Fruit fly (Drosophila melanogaster) whole organism, embryonic: ENCODE data around the gene ClC-c.

Source experiments
- BtbVII ChIP-seq: fragments of 200-800 bp; sonication (Bioruptor generic); optimal IDR thresholded peaks from 3 replicates; lab custom pipeline; 2017; ENCODE audit warnings: missing biosample characterization, mild to moderate bottlenecking, missing genetic modification characterization
- Bteb2 ChIP-seq: fragments of 200-800 bp; sonication (Bioruptor generic); optimal IDR thresholded peaks from 2 replicates; lab custom pipeline; 2016; ENCODE audit warnings: missing biosample characterization, missing genetic modification characterization
- CG10274 ChIP-seq: fragments of 200-800 bp; sonication (Bioruptor generic); optimal IDR thresholded peaks from 3 replicates; lab custom pipeline; 2017; ENCODE audit warnings: missing biosample characterization, mild to moderate bottlenecking, missing genetic modification characterization
- CG12104 ChIP-seq: fragments of 200-800 bp; sonication (Bioruptor generic); optimal IDR thresholded peaks from 3 replicates; lab custom pipeline; 2016; ENCODE audit warnings: missing biosample characterization, missing genetic modification characterization
- CG12219 ChIP-seq: fragments of 200-800 bp; sonication (Bioruptor generic); optimal IDR thresholded peaks from 3 replicates; lab custom pipeline; 2018; ENCODE audit warnings: missing biosample characterization, mild to moderate bottlenecking, missing genetic modification characterization
- CG12659 ChIP-seq: fragments of 200-800 bp; sonication (Bioruptor generic); optimal IDR thresholded peaks from 3 replicates; lab custom pipeline; 2017; ENCODE audit warnings: mild to moderate bottlenecking, missing biosample characterization, missing genetic modification reagents, missing genetic modification characterization
- CG13287 ChIP-seq: fragments of 200-800 bp; sonication (Bioruptor generic); IDR thresholded peaks from 2 replicates; pipeline ENCODE4 v1.3.6; 2022; ENCODE audit warnings: missing biosample characterization, missing genetic modification characterization; ENCODE audit not compliant: partially characterized antibody
- CG13424 ChIP-seq: fragments of 200-800 bp; sonication (Bioruptor generic); optimal IDR thresholded peaks from 2 replicates; lab custom pipeline; 2019; ENCODE audit warnings: missing biosample characterization, mild to moderate bottlenecking, missing genetic modification characterization, moderate library complexity
- CG14014 ChIP-seq: fragments of 200-800 bp; sonication (Bioruptor generic); IDR thresholded peaks from 2 replicates; pipeline ENCODE4 v1.3.6; 2022; ENCODE audit warnings: missing biosample characterization, missing genetic modification characterization
- CG15073 ChIP-seq: fragments of 200-800 bp; sonication (Bioruptor generic); optimal IDR thresholded peaks from 2 replicates; lab custom pipeline; 2016; ENCODE audit warnings: missing biosample characterization, missing genetic modification characterization
- CG1529 ChIP-seq: fragments of 200-800 bp; sonication (Bioruptor generic); optimal IDR thresholded peaks from 3 replicates; lab custom pipeline; 2018; ENCODE audit warnings: missing biosample characterization, missing genetic modification characterization
- CG3726 ChIP-seq: fragments of 200-800 bp; sonication (Bioruptor generic); IDR thresholded peaks from 3 replicates; pipeline ENCODE4, ENCODE4 v1.3.6; 2022; ENCODE audit warnings: missing biosample characterization, missing genetic modification characterization
- CG43689 ChIP-seq: fragments of 200-800 bp; sonication (Bioruptor generic); IDR thresholded peaks from 2 replicates; pipeline ENCODE4 v1.3.6; 2022; ENCODE audit warnings: missing biosample characterization, missing genetic modification characterization
- CG5180 ChIP-seq: fragments of 200-800 bp; sonication (Bioruptor generic); optimal IDR thresholded peaks from 3 replicates; lab custom pipeline; 2017; ENCODE audit warnings: missing biosample characterization, missing genetic modification characterization, mild to moderate bottlenecking, moderate library complexity, missing genetic modification reagents
- D19B ChIP-seq: fragments of 200-800 bp; sonication (Bioruptor generic); optimal IDR thresholded peaks from 2 replicates; lab custom pipeline; 2017; ENCODE audit warnings: missing biosample characterization, mild to moderate bottlenecking, missing genetic modification characterization
- Gsc ChIP-seq: fragments of 200-800 bp; sonication (Bioruptor generic); IDR thresholded peaks from 2 replicates; pipeline ENCODE4 v1.3.6; 2022; ENCODE audit warnings: missing biosample characterization, missing genetic modification characterization
- HLH3B ChIP-seq: fragments of 200-800 bp; sonication (Bioruptor generic); IDR thresholded peaks from 2 replicates; pipeline ENCODE4 v1.3.6; 2022; ENCODE audit warnings: missing biosample characterization, missing genetic modification characterization
- HLH4C ChIP-seq: fragments of 200-800 bp; sonication (Bioruptor generic); IDR thresholded peaks from 3 replicates; pipeline ENCODE4 v1.3.6; 2022; ENCODE audit warnings: missing biosample characterization, missing genetic modification characterization; ENCODE audit not compliant: partially characterized antibody
- Hmr ChIP-seq: fragments of 200-800 bp; sonication (Bioruptor generic); optimal IDR thresholded peaks from 3 replicates; lab custom pipeline; 2017; ENCODE audit warnings: mild to moderate bottlenecking, missing biosample characterization, missing genetic modification reagents, missing genetic modification characterization
- Optix ChIP-seq: fragments of 200-800 bp; sonication (Bioruptor generic); IDR thresholded peaks from 3 replicates; pipeline ENCODE4 v1.3.6; 2022; ENCODE audit warnings: missing biosample characterization, missing genetic modification characterization
- Six4 ChIP-seq: fragments of 200-800 bp; sonication (Bioruptor generic); optimal IDR thresholded peaks from 2 replicates; lab custom pipeline; 2016; ENCODE audit warnings: missing biosample characterization, missing genetic modification characterization
- Trl ChIP-seq, 3 experiments: fragments of >200 bp in 2 of 3; fragments of 200-800 bp in 1 of 3; sonication (Bioruptor generic) in 1 of 3; optimal IDR thresholded peaks; 2 replicates in 1 of 3; 3 replicates in 2 of 3; lab custom pipeline; 2016 to 2017; ENCODE audit warnings: missing biosample characterization in 1 of 3, missing genetic modification characterization in 1 of 3
- al ChIP-seq: fragments of 200-800 bp; sonication (Bioruptor generic); IDR thresholded peaks from 2 replicates; pipeline ENCODE4 v1.3.6; 2022; ENCODE audit warnings: missing biosample characterization, missing genetic modification characterization
- ase ChIP-seq: fragments of 200-800 bp; sonication (Bioruptor generic); IDR thresholded peaks from 3 replicates; pipeline ENCODE4 v1.3.6; 2022; ENCODE audit warnings: missing biosample characterization, missing genetic modification characterization
- ato ChIP-seq: fragments of 200-800 bp; sonication (Bioruptor generic); IDR thresholded peaks from 2 replicates; pipeline ENCODE4 v1.3.6; 2022; ENCODE audit warnings: missing biosample characterization, missing genetic modification characterization; ENCODE audit not compliant: partially characterized antibody
- br ChIP-seq: fragments of >200 bp; optimal IDR thresholded peaks from 2 replicates; lab custom pipeline; 2017
- chinmo ChIP-seq: fragments of 200-800 bp; sonication (Bioruptor generic); IDR thresholded peaks from 4 replicates; pipeline ENCODE4 v1.3.6; 2022; ENCODE audit warnings: missing biosample characterization, missing genetic modification characterization; ENCODE audit not compliant: partially characterized antibody
- ewg ChIP-seq: fragments of 200-800 bp; sonication (Bioruptor generic); optimal IDR thresholded peaks from 3 replicates; lab custom pipeline; 2017; ENCODE audit warnings: mild to moderate bottlenecking, missing biosample characterization, missing genetic modification reagents, missing genetic modification characterization
- gce ChIP-seq: fragments of 200-800 bp; sonication (Bioruptor generic); IDR thresholded peaks from 3 replicates; pipeline ENCODE4 v1.3.6; 2022; ENCODE audit warnings: missing biosample characterization, missing genetic modification characterization
- gt ChIP-seq: fragments of 200-800 bp; sonication (Bioruptor generic); IDR thresholded peaks from 2 replicates; pipeline ENCODE4 v1.3.6; 2022; ENCODE audit warnings: missing biosample characterization, missing genetic modification characterization
- hbn ChIP-seq: fragments of 200-800 bp; sonication (Bioruptor generic); IDR thresholded peaks from 2 replicates; pipeline ENCODE4 v1.3.6; 2022; ENCODE audit warnings: missing biosample characterization, missing genetic modification characterization; ENCODE audit not compliant: partially characterized antibody
- ken ChIP-seq: fragments of 200-800 bp; sonication (Bioruptor generic); IDR thresholded peaks from 3 replicates; pipeline ENCODE4 v1.3.6; 2022; ENCODE audit warnings: missing biosample characterization, missing genetic modification characterization
- nau ChIP-seq: fragments of 200-800 bp; sonication (Bioruptor generic); optimal IDR thresholded peaks from 3 replicates; lab custom pipeline; 2017; ENCODE audit warnings: missing biosample characterization, mild to moderate bottlenecking, missing genetic modification characterization, missing genetic modification reagents
- nerfin-2 ChIP-seq: fragments of 200-800 bp; sonication (Bioruptor generic); IDR thresholded peaks from 2 replicates; pipeline ENCODE4 v1.3.6; 2022; ENCODE audit warnings: missing biosample characterization, missing genetic modification characterization; ENCODE audit not compliant: partially characterized antibody
- org-1 ChIP-seq: fragments of 200-800 bp; sonication (Bioruptor generic); optimal IDR thresholded peaks from 2 replicates; lab custom pipeline; 2017; ENCODE audit warnings: missing biosample characterization, missing genetic modification characterization
- pros ChIP-seq: fragments of 200-800 bp; sonication (Bioruptor generic); optimal IDR thresholded peaks from 3 replicates; lab custom pipeline; 2019; ENCODE audit warnings: missing biosample characterization, mild to moderate bottlenecking, missing genetic modification characterization, moderate library complexity
- pum ChIP-seq: fragments of 200-800 bp; sonication (Bioruptor generic); optimal IDR thresholded peaks from 2 replicates; lab custom pipeline; 2016; ENCODE audit warnings: missing biosample characterization, missing genetic modification characterization
- ro ChIP-seq: fragments of 200-800 bp; sonication (Bioruptor generic); IDR thresholded peaks from 2 replicates; pipeline ENCODE4 v1.3.6; 2022; ENCODE audit warnings: missing biosample characterization, missing genetic modification characterization
- sim ChIP-seq: fragments of 200-800 bp; sonication (Bioruptor generic); IDR thresholded peaks from 2 replicates; pipeline ENCODE4 v1.3.6; 2022; ENCODE audit warnings: missing biosample characterization, missing genetic modification characterization
- sr ChIP-seq: fragments of 200-800 bp; sonication (Bioruptor generic); IDR thresholded peaks from 3 replicates; pipeline ENCODE4 v1.3.6; 2022; ENCODE audit warnings: missing biosample characterization, missing genetic modification characterization
- unpg ChIP-seq: fragments of 200-800 bp; sonication (Bioruptor generic); optimal IDR thresholded peaks from 3 replicates; lab custom pipeline; 2018; ENCODE audit warnings: missing biosample characterization, mild to moderate bottlenecking, missing genetic modification characterization, moderate library complexity

The ClC-c gene

DNA sequence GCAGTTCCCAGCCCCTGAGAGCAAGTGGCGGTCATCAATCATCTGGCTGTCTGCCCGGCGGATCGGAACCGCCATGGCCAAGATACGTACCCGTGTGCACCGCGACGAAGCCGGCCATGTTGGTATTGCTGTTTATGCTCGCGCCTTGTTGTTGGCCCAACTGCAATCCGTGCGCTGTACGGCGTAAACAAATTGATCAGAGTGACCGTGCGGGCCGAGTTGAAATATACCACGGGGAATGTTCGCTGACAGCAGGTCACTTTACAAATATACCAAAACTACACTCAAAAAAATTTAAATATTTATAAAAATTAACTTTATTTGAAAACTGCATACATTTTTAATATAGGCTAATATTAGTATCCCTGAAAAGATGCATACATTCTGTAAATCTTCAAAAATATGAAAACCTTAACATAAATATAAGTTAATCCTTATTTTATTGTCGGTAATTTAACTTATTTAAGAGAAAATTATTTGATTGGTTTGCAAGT is 2.9 kb upstream of the ClC-c start, which contains the start of gene Tasp1 (continued):
- TF ChIP-seq HLH3B (peak; percentile 74), D19B (GFP tag; lab: Kevin White, UChicago) (no peak), ewg (GFP tag; lab: Kevin White, UChicago) (peak; percentile 39), HLH4C (GFP tag; lab: Robert Waterston, UW) (no peak), unpg (GFP tag; lab: Kevin White, UChicago) (peak; percentile 69), Hmr (peak; percentile 64), sim (GFP tag; lab: Robert Waterston, UW) (peak; percentile 54; the same call in 1 of the 2 replicates), nerfin-2 (GFP tag; lab: Robert Waterston, UW) (no peak), CG13424 (tag; lab: Kevin White, UChicago) (peak; percentile 77), br (lab: Kevin White, UChicago) (no peak), gce (GFP tag; lab: Robert Waterston, UW) (peak; percentile 50; the same call in 1 of the 3 replicates), Optix (GFP tag; lab: Robert Waterston, UW) (no peak), chinmo (GFP tag; lab: Robert Waterston, UW) (0 out of 4 replicates have a peak, but pooled peaks have one; percentile 31), CG10274 (no peak), nau (GFP tag; lab: Kevin White, UChicago) (no peak), al (GFP tag; lab: Robert Waterston, UW) (peak; percentile 52; the same call in 1 of the 2 replicates), CG12219 (GFP tag; lab: Kevin White, UChicago) (no peak), gt (GFP tag; lab: Robert Waterston, UW) (no peak), CG5180 (GFP tag; lab: Kevin White, UChicago) (no peak), CG13287 (GFP tag; lab: Robert Waterston, UW) (peak; percentile 46; the same call in 1 of the 2 replicates), Six4 (peak; percentile 41), org-1 (GFP tag; lab: Kevin White, UChicago) (no peak), CG1529 (GFP tag; lab: Kevin White, UChicago) (no peak), pum (GFP tag; lab: Kevin White, UChicago) (no peak), ase (GFP tag; lab: Robert Waterston, UW) (peak; percentile 46; the same call in 1 of the 3 replicates), CG43689 (GFP tag; lab: Robert Waterston, UW) (no peak), hbn (peak; percentile 23; the same call in 1 of the 2 replicates), CG12104 (peak; percentile 42), ato (peak; percentile 8; the same call in 1 of the 2 replicates), CG12659 (GFP tag; lab: Kevin White, UChicago) (peak; percentile 75), BtbVII (GFP tag; lab: Kevin White, UChicago) (no peak), ken (GFP tag; lab: Robert Waterston, UW) (peak; percentile 57; the same call in 2 of the 3 replicates), Trl (optimal IDR thresholded peaks at IDR 0.05; lab: Kevin White, UChicago) (no peak), Trl (GFP tag; optimal IDR thresholded peaks at IDR 0.05; lab: Kevin White, UChicago) (no peak), CG15073 (no peak), Bteb2 (GFP tag; lab: Kevin White, UChicago) (no peak), CG3726 (GFP tag; lab: Robert Waterston, UW) (no peak), CG14014 (GFP tag; lab: Robert Waterston, UW) (peak; percentile 63; the same call in 1 of the 2 replicates), sr (GFP tag; lab: Robert Waterston, UW) (0 out of 3 replicates have a peak, but pooled peaks have one; percentile 25), ro (GFP tag; lab: Robert Waterston, UW) (0 out of 2 replicates have a peak, but pooled peaks have one; percentile 32), pros (GFP tag; lab: Kevin White, UChicago) (no peak), Gsc (GFP tag; lab: Robert Waterston, UW) (no peak)
- TF ChIP-seq, all 482 proteins: peak for 214
